Fruit fly (Drosophila melanogaster) whole organism: Measurements from ENCODE around the gene Irbp.

Source experiments
- psq ChIP-seq: fragments of >200 bp; optimal IDR thresholded peaks from 2 replicates; lab custom pipeline; 2017
- usp ChIP-seq: fragments of >200 bp; optimal IDR thresholded peaks from 2 replicates; lab custom pipeline; 2017; ENCODE audit warnings: missing biosample characterization, missing genetic modification characterization, mixed read lengths

- TF ChIP-seq psq (lab: Kevin White, UChicago) (no peak), usp (GFP tag; lab: Kevin White, UChicago) (no peak)
Measured at dm6 chr3R:11457286-11457685, 47.4 kb downstream of the Irbp start.
